Worm (Caenorhabditis elegans) whole organism, L1 larva: ENCODE results near the gene F02H6.2.

Experiments used
- alr-1 ChIP-seq: fragments of 200-800 bp; sonication (Bioruptor generic); optimal IDR thresholded peaks from 2 replicates; lab custom pipeline; 2018; ENCODE audit warnings: borderline replicate concordance, mild to moderate bottlenecking, missing genetic modification characterization, missing compliant biosample characterization
- efl-1 ChIP-seq, 4 experiments: fragments of 150-350 bp; optimal IDR thresholded peaks in 3 of 4; peaks in 1 of 4; 1 replicate in 1 of 4; 2 replicates in 3 of 4; lab custom pipeline; 2014; ENCODE audit warnings: missing biosample characterization in 2 of 4, missing genetic modification characterization in 2 of 4, missing genetic modification reagents in 2 of 4
- fkh-10 ChIP-seq: sonication (generic microtip); optimal IDR thresholded peaks from 2 replicates; lab custom pipeline; 2017; ENCODE audit warnings: missing biosample characterization, missing genetic modification reagents, missing genetic modification characterization
- nhr-90 ChIP-seq: sonication (generic microtip); optimal IDR thresholded peaks from 2 replicates; lab custom pipeline; 2016; ENCODE audit warnings: mild to moderate bottlenecking, missing genetic modification characterization, missing compliant biosample characterization; ENCODE audit not compliant: poor library complexity
- snpc-4 ChIP-seq: fragments of 150-350 bp; optimal IDR thresholded peaks from 2 replicates; lab custom pipeline; 2014; ENCODE audit warnings: missing biosample characterization, missing genetic modification characterization
- zag-1 ChIP-seq: fragments of 150-350 bp; optimal IDR thresholded peaks from 2 replicates; lab custom pipeline; 2014; ENCODE audit warnings: missing biosample characterization, missing genetic modification characterization

DNA sequence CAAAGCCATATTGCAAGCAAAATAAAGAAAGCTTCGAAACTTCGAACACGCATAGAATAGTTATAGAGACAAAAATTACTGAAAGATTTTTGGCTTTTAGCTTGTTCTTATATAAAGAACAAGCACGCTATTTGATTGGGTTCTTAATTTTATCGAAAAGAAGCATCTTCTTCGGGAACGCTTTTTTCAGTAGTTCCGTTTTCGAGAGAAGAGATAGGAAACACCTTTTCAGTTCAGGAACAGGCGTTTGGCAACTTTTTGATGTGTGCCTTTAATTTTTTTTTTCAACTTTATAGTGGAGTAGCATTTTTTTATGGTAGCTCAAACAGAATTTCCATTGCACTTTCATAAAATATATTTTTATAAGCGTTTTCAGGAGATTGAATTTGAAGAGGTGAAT lies 33.5 kb upstream of the F02H6.2 start, which contains the start of gene R05A10.7:
- TF ChIP-seq fkh-10 (no peak), alr-1 (tag; lab: Kevin White, UChicago) (no peak), zag-1 (tag; lab: Kevin White, UChicago) (no peak), snpc-4 (tag; lab: Kevin White, UChicago) (no peak), efl-1 (optimal IDR thresholded peaks at IDR 0.05; lab: Kevin White, UChicago) (no peak), efl-1 (GFP tag; optimal IDR thresholded peaks at IDR 0.05 in 1 of 2; lab: Kevin White, UChicago) (no peak), nhr-90 (no peak)
